Worm (Caenorhabditis elegans) whole organism, early embryonic: ENCODE results near the gene B0416.3.

Source experiments
- ceh-13 ChIP-seq: fragments of 200-800 bp; sonication (Bioruptor generic); optimal IDR thresholded peaks from 2 replicates; lab custom pipeline; 2018; ENCODE audit warnings: mild to moderate bottlenecking, missing genetic modification characterization, missing compliant biosample characterization
- ceh-36 ChIP-seq: sonication (generic microtip); optimal IDR thresholded peaks from 2 replicates; lab custom pipeline; 2016; ENCODE audit warnings: missing genetic modification characterization, inconsistent platforms, missing compliant biosample characterization
- ets-7 ChIP-seq: sonication (generic microtip); optimal IDR thresholded peaks from 2 replicates; lab custom pipeline; 2016; ENCODE audit warnings: missing genotype, missing genetic modification characterization, missing compliant biosample characterization
- hmbx-1 ChIP-seq: sonication (generic microtip); optimal IDR thresholded peaks from 2 replicates; lab custom pipeline; 2016; ENCODE audit warnings: mild to moderate bottlenecking, missing genetic modification characterization, missing compliant biosample characterization
- scrt-1 ChIP-seq: fragments of 200-800 bp; sonication (Bioruptor generic); IDR thresholded peaks from 2 replicates; pipeline ENCODE4 v1.3.6; 2022; ENCODE audit warnings: missing genetic modification characterization, missing compliant biosample characterization

ce11 chrX:9302763-9303162 lies 11.3 kb downstream of the B0416.3 start:
- TF ChIP-seq hmbx-1 (no peak), ceh-13 (no peak), scrt-1 (GFP tag; lab: Robert Waterston, UW) (no peak), ets-7 (tag; lab: Kevin White, UChicago) (no peak), ceh-36 (tag; lab: Kevin White, UChicago) (no peak)
